Fruit fly (Drosophila melanogaster) whole organism, embryonic: ENCODE data around the gene ab.
A peak's percentile ranks its signal among the peaks of the same experiment; 100 is the strongest.

Source experiments
- Aef1 ChIP-seq: fragments of 200-800 bp; sonication (Bioruptor generic); IDR thresholded peaks from 3 replicates; pipeline ENCODE4 v1.3.6; 2022; ENCODE audit warnings: missing biosample characterization, missing genetic modification characterization
- B-H1 ChIP-seq: fragments of 200-800 bp; sonication (Bioruptor generic); IDR thresholded peaks from 3 replicates; pipeline ENCODE4 v1.3.6; 2022; ENCODE audit warnings: missing biosample characterization, missing genetic modification characterization
- Blimp-1 ChIP-seq: fragments of 200-800 bp; sonication (Bioruptor generic); optimal IDR thresholded peaks from 3 replicates; lab custom pipeline; 2018; ENCODE audit warnings: missing biosample characterization, missing genetic modification characterization, mild to moderate bottlenecking, moderate library complexity, missing genetic modification reagents
- CG11093 ChIP-seq: fragments of 200-800 bp; sonication (Bioruptor generic); IDR thresholded peaks from 3 replicates; pipeline ENCODE4 v1.3.6; 2022; ENCODE audit warnings: missing biosample characterization, missing genetic modification characterization
- CG11504 ChIP-seq: fragments of 200-800 bp; sonication (Bioruptor generic); optimal IDR thresholded peaks from 3 replicates; lab custom pipeline; 2019; ENCODE audit warnings: missing biosample characterization, mild to moderate bottlenecking, missing genetic modification characterization, moderate library complexity
- CG11560 ChIP-seq: fragments of 200-800 bp; sonication (Bioruptor generic); IDR thresholded peaks from 3 replicates; pipeline ENCODE4 v1.3.6; 2022; ENCODE audit warnings: missing biosample characterization, missing genetic modification characterization
- CG12155 ChIP-seq: fragments of 200-800 bp; sonication (Bioruptor generic); optimal IDR thresholded peaks from 3 replicates; lab custom pipeline; 2016; ENCODE audit warnings: missing biosample characterization, missing genetic modification characterization
- CG12744 ChIP-seq: fragments of 200-800 bp; sonication (Bioruptor generic); optimal IDR thresholded peaks from 2 replicates; lab custom pipeline; 2016; ENCODE audit warnings: missing biosample characterization, missing genetic modification characterization
- CG14441 ChIP-seq: fragments of 200-800 bp; sonication (Bioruptor generic); IDR thresholded peaks from 2 replicates; pipeline ENCODE4 v1.3.6; 2022; ENCODE audit warnings: missing biosample characterization, missing genetic modification characterization
- CG15011 ChIP-seq: fragments of 200-800 bp; sonication (Bioruptor generic); optimal IDR thresholded peaks from 3 replicates; lab custom pipeline; 2018; ENCODE audit warnings: missing biosample characterization, mild to moderate bottlenecking, missing genetic modification characterization
- CG17612 ChIP-seq: fragments of 200-800 bp; sonication (Bioruptor generic); IDR thresholded peaks from 2 replicates; pipeline ENCODE4 v1.3.6; 2022; ENCODE audit warnings: missing biosample characterization, missing genetic modification characterization
- CG2129 ChIP-seq: fragments of 200-800 bp; sonication (Bioruptor generic); IDR thresholded peaks from 2 replicates; pipeline ENCODE4 v1.3.6; 2022; ENCODE audit warnings: missing biosample characterization, missing genetic modification characterization; ENCODE audit not compliant: partially characterized antibody
- CG3065 ChIP-seq: fragments of 200-800 bp; sonication (Bioruptor generic); optimal IDR thresholded peaks from 2 replicates; lab custom pipeline; 2016; ENCODE audit warnings: missing biosample characterization, missing genetic modification characterization
- CG32772 ChIP-seq: fragments of 200-800 bp; sonication (Bioruptor generic); IDR thresholded peaks from 2 replicates; pipeline ENCODE4 v1.3.6; 2022; ENCODE audit warnings: missing biosample characterization, missing genetic modification characterization
- CG43689 ChIP-seq: fragments of 200-800 bp; sonication (Bioruptor generic); IDR thresholded peaks from 2 replicates; pipeline ENCODE4 v1.3.6; 2022; ENCODE audit warnings: missing biosample characterization, missing genetic modification characterization
- CG5953 ChIP-seq: fragments of 200-800 bp; sonication (Bioruptor generic); IDR thresholded peaks from 2 replicates; pipeline ENCODE4 v1.3.6; 2022; ENCODE audit warnings: missing biosample characterization, missing genetic modification characterization
- CG8281 ChIP-seq: fragments of 200-800 bp; sonication (Bioruptor generic); optimal IDR thresholded peaks from 2 replicates; lab custom pipeline; 2018; ENCODE audit warnings: missing biosample characterization, mild to moderate bottlenecking, missing genetic modification characterization, moderate library complexity
- CG8478 ChIP-seq: fragments of >200 bp; optimal IDR thresholded peaks from 2 replicates; lab custom pipeline; 2018
- CG8765 ChIP-seq: fragments of 200-800 bp; sonication (Bioruptor generic); IDR thresholded peaks from 2 replicates; pipeline ENCODE4 v1.3.6; 2022; ENCODE audit warnings: missing biosample characterization, missing genetic modification characterization
- CG8944 ChIP-seq: fragments of 200-800 bp; sonication (Bioruptor generic); optimal IDR thresholded peaks from 3 replicates; lab custom pipeline; 2016; ENCODE audit warnings: missing biosample characterization, missing genetic modification characterization
- D19A ChIP-seq: fragments of 200-800 bp; optimal IDR thresholded peaks from 3 replicates; lab custom pipeline; 2019; ENCODE audit warnings: missing biosample characterization, mild to moderate bottlenecking, missing genetic modification characterization, moderate library complexity
- Drgx ChIP-seq: fragments of 200-800 bp; sonication (Bioruptor generic); IDR thresholded peaks from 2 replicates; pipeline ENCODE4 v1.3.6; 2022; ENCODE audit warnings: missing biosample characterization, missing genetic modification characterization
- ERR ChIP-seq: fragments of 200-800 bp; sonication (Bioruptor generic); optimal IDR thresholded peaks from 2 replicates; lab custom pipeline; 2016; ENCODE audit warnings: missing biosample characterization, missing genetic modification characterization
- HHEX ChIP-seq: fragments of 200-800 bp; sonication (Bioruptor generic); optimal IDR thresholded peaks from 3 replicates; lab custom pipeline; 2017; ENCODE audit warnings: missing biosample characterization, mild to moderate bottlenecking, missing genetic modification characterization, missing genetic modification reagents
- HLH4C ChIP-seq: fragments of 200-800 bp; sonication (Bioruptor generic); IDR thresholded peaks from 3 replicates; pipeline ENCODE4 v1.3.6; 2022; ENCODE audit warnings: missing biosample characterization, missing genetic modification characterization; ENCODE audit not compliant: partially characterized antibody
- HmgZ ChIP-seq: fragments of 200-800 bp; sonication (Bioruptor generic); optimal IDR thresholded peaks from 2 replicates; lab custom pipeline; 2018; ENCODE audit warnings: missing biosample characterization, mild to moderate bottlenecking, missing genetic modification characterization
- Meics ChIP-seq: fragments of 200-800 bp; sonication (Bioruptor generic); optimal IDR thresholded peaks from 2 replicates; lab custom pipeline; 2017; ENCODE audit warnings: missing biosample characterization, mild to moderate bottlenecking, missing genetic modification characterization
- NK7.1 ChIP-seq: fragments of 200-800 bp; sonication (Bioruptor generic); optimal IDR thresholded peaks from 3 replicates; lab custom pipeline; 2016; ENCODE audit warnings: missing biosample characterization, missing genetic modification characterization
- Rfx ChIP-seq: fragments of 200-800 bp; sonication (Bioruptor generic); IDR thresholded peaks from 2 replicates; pipeline ENCODE4 v1.3.6; 2022; ENCODE audit warnings: missing biosample characterization, missing genetic modification characterization
- Xbp1 ChIP-seq: fragments of 200-800 bp; sonication (Bioruptor generic); optimal IDR thresholded peaks from 3 replicates; lab custom pipeline; 2016; ENCODE audit warnings: missing biosample characterization, mild to moderate bottlenecking, missing genetic modification characterization
- al ChIP-seq: fragments of 200-800 bp; sonication (Bioruptor generic); IDR thresholded peaks from 2 replicates; pipeline ENCODE4 v1.3.6; 2022; ENCODE audit warnings: missing biosample characterization, missing genetic modification characterization
- ara ChIP-seq: fragments of 200-800 bp; sonication (Bioruptor generic); IDR thresholded peaks from 2 replicates; pipeline ENCODE4 v1.3.6; 2022; ENCODE audit warnings: missing biosample characterization, missing genetic modification characterization
- ash1 ChIP-seq: fragments of 200-800 bp; sonication (Bioruptor generic); optimal IDR thresholded peaks from 2 replicates; lab custom pipeline; 2018; ENCODE audit warnings: missing biosample characterization, mild to moderate bottlenecking, missing genetic modification characterization
- crol ChIP-seq: fragments of 200-800 bp; sonication (Bioruptor generic); IDR thresholded peaks from 2 replicates; pipeline ENCODE4 v1.3.6; 2022; ENCODE audit warnings: missing biosample characterization, missing genetic modification characterization
- da ChIP-seq: fragments of 200-800 bp; sonication (Bioruptor generic); optimal IDR thresholded peaks from 2 replicates; lab custom pipeline; 2016; ENCODE audit warnings: missing biosample characterization, missing genetic modification characterization
- dmrt11E ChIP-seq: fragments of 200-800 bp; sonication (Bioruptor generic); optimal IDR thresholded peaks from 3 replicates; lab custom pipeline; 2018; ENCODE audit warnings: missing biosample characterization, mild to moderate bottlenecking, missing genetic modification characterization, moderate library complexity
- fu2 ChIP-seq: fragments of 200-800 bp; sonication (Bioruptor generic); optimal IDR thresholded peaks from 2 replicates; lab custom pipeline; 2016; ENCODE audit warnings: missing biosample characterization, missing genetic modification characterization
- gt ChIP-seq: fragments of 200-800 bp; sonication (Bioruptor generic); IDR thresholded peaks from 2 replicates; pipeline ENCODE4 v1.3.6; 2022; ENCODE audit warnings: missing biosample characterization, missing genetic modification characterization
- h ChIP-seq: fragments of >200 bp; optimal IDR thresholded peaks from 2 replicates; lab custom pipeline; 2017
- hkb ChIP-seq, 2 experiments: fragments of 200-800 bp in 1 of 2; fragments of >200 bp in 1 of 2; sonication (Bioruptor generic) in 1 of 2; IDR thresholded peaks in 1 of 2; optimal IDR thresholded peaks in 1 of 2; 2 replicates each; pipeline versions ENCODE4 v1.3.6 to Lab custom; 2017 to 2022; ENCODE audit warnings: missing biosample characterization in 1 of 2, missing genetic modification characterization in 1 of 2
- klu ChIP-seq: fragments of 200-800 bp; sonication (Bioruptor generic); IDR thresholded peaks from 2 replicates; pipeline ENCODE4 v1.3.6; 2022; ENCODE audit warnings: missing biosample characterization, missing genetic modification characterization
- nmo ChIP-seq: fragments of 200-800 bp; sonication (Bioruptor generic); optimal IDR thresholded peaks from 2 replicates; lab custom pipeline; 2018; ENCODE audit warnings: missing biosample characterization, mild to moderate bottlenecking, missing genetic modification characterization, moderate library complexity
- peb ChIP-seq: fragments of 200-800 bp; sonication (Bioruptor generic); IDR thresholded peaks from 2 replicates; pipeline ENCODE4 v1.3.6; 2022; ENCODE audit warnings: missing biosample characterization, missing genetic modification characterization
- pho ChIP-seq: fragments of 200-800 bp; sonication (Bioruptor generic); optimal IDR thresholded peaks from 2 replicates; lab custom pipeline; 2016; ENCODE audit warnings: missing biosample characterization, missing genetic modification characterization
- psq ChIP-seq: fragments of 200-800 bp; sonication (Bioruptor generic); optimal IDR thresholded peaks from 2 replicates; lab custom pipeline; 2017; ENCODE audit warnings: missing biosample characterization, missing genetic modification characterization
- pzg ChIP-seq: fragments of 200-800 bp; sonication (Bioruptor generic); optimal IDR thresholded peaks from 3 replicates; lab custom pipeline; 2018; ENCODE audit warnings: missing biosample characterization, mild to moderate bottlenecking, missing genetic modification characterization, moderate library complexity
- sd ChIP-seq: fragments of 200-800 bp; sonication (Bioruptor generic); optimal IDR thresholded peaks from 3 replicates; lab custom pipeline; 2018; ENCODE audit warnings: missing biosample characterization, mild to moderate bottlenecking, missing genetic modification characterization, moderate library complexity
- slou ChIP-seq: fragments of 200-800 bp; sonication (Bioruptor generic); optimal IDR thresholded peaks from 3 replicates; lab custom pipeline; 2016; ENCODE audit warnings: missing biosample characterization, missing genetic modification characterization
- tup ChIP-seq: fragments of 200-800 bp; sonication (Bioruptor generic); optimal IDR thresholded peaks from 2 replicates; lab custom pipeline; 2016; ENCODE audit warnings: missing biosample characterization, mild to moderate bottlenecking, missing genetic modification characterization, moderate library complexity
- unpg ChIP-seq: fragments of 200-800 bp; sonication (Bioruptor generic); optimal IDR thresholded peaks from 3 replicates; lab custom pipeline; 2018; ENCODE audit warnings: missing biosample characterization, mild to moderate bottlenecking, missing genetic modification characterization, moderate library complexity
- wdn ChIP-seq: fragments of 200-800 bp; sonication (Bioruptor generic); IDR thresholded peaks from 2 replicates; pipeline ENCODE4 v1.3.6; 2022; ENCODE audit warnings: missing biosample characterization, missing genetic modification characterization
- yki ChIP-seq: fragments of >200 bp; optimal IDR thresholded peaks from 3 replicates; lab custom pipeline; 2018

Gene ab

DNA sequence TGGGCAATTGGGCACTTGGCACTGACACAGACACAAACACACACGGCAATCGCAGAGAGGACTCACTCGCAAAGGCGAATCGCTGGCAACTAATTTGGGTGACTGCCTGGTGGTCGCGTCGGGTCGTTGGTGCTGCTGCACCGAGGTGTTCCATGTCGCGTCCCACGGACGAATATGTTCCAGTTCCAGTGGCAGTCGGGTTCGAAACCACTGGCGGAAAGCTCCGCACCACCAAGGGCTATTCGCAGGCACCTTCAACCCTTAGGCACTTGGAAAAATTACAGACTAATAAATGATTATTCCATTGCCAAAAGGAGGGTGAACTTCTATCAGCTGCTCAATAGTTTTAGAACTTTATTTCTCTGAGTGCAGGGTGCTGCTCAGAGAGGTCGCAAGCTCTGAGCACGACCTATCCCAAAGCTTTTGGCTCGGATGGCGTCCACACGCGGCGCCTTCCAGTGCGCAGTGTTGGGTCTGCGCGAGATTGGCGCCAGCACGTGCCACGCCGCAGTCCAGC lies 6.9 kb upstream of the ab start, which contains the start of gene Ca-beta (continued):
- TF ChIP-seq dmrt11E (tag; lab: Kevin White, UChicago) (no peak), D19A (tag; lab: Kevin White, UChicago) (no peak), CG15011 (peak; percentile 15), peb (GFP tag; lab: Robert Waterston, UW) (no peak), HLH4C (GFP tag; lab: Robert Waterston, UW) (no peak), NK7.1 (GFP tag; lab: Kevin White, UChicago) (no peak), wdn (peak; percentile 19; the same call in 1 of the 2 replicates), CG32772 (peak; percentile 37; the same call in 1 of the 2 replicates), gt (GFP tag; lab: Robert Waterston, UW) (no peak), CG43689 (no peak), da (no peak), psq (no peak), yki (lab: Kevin White, UChicago) (no peak), CG8944 (GFP tag; lab: Kevin White, UChicago) (no peak), CG8765 (GFP tag; lab: Robert Waterston, UW) (no peak; the same call in 1 of the 2 replicates), slou (GFP tag; lab: Kevin White, UChicago) (no peak), tup (GFP tag; lab: Kevin White, UChicago) (peak; percentile 10), CG12744 (GFP tag; lab: Kevin White, UChicago) (no peak), sd (tag; lab: Kevin White, UChicago) (no peak), hkb (optimal IDR thresholded peaks at IDR 0.05; lab: Kevin White, UChicago) (no peak), hkb (GFP tag; IDR thresholded peaks at IDR 0.05; lab: Robert Waterston, UW) (no peak; the same call in 1 of the 2 replicates), CG11504 (tag; lab: Kevin White, UChicago) (peak; percentile 60), Rfx (GFP tag; lab: Robert Waterston, UW) (peak; percentile 79), CG5953 (no peak), Meics (GFP tag; lab: Kevin White, UChicago) (peak; percentile 75), CG8478 (lab: Kevin White, UChicago) (no peak), pho (GFP tag; lab: Kevin White, UChicago) (peak; percentile 42), CG2129 (GFP tag; lab: Robert Waterston, UW) (no peak), CG12155 (GFP tag; lab: Kevin White, UChicago) (no peak), CG17612 (GFP tag; lab: Robert Waterston, UW) (no peak), B-H1 (no peak), Xbp1 (GFP tag; lab: Kevin White, UChicago) (no peak), Drgx (GFP tag; lab: Robert Waterston, UW) (0 out of 2 replicates have a peak, but pooled peaks have one; percentile 30), HHEX (GFP tag; lab: Kevin White, UChicago) (peak; percentile 40), CG11093 (0 out of 3 replicates have a peak, but pooled peaks have one; percentile 40), al (GFP tag; lab: Robert Waterston, UW) (no peak), ash1 (GFP tag; lab: Kevin White, UChicago) (no peak), ara (GFP tag; lab: Robert Waterston, UW) (no peak), HmgZ (tag; lab: Kevin White, UChicago) (no peak), crol (no peak), fu2 (GFP tag; lab: Kevin White, UChicago) (no peak), klu (GFP tag; lab: Robert Waterston, UW) (no peak), Blimp-1 (no peak), CG8281 (tag; lab: Kevin White, UChicago) (no peak), CG3065 (GFP tag; lab: Kevin White, UChicago) (no peak), pzg (GFP tag; lab: Kevin White, UChicago) (peak; percentile 26), CG11560 (no peak; the same call in 2 of the 3 replicates), Aef1 (GFP tag; lab: Robert Waterston, UW) (peak; percentile 42; the same call in 1 of the 3 replicates), unpg (GFP tag; lab: Kevin White, UChicago) (peak; percentile 4), h (no peak), CG14441 (peak; percentile 61), nmo (GFP tag; lab: Kevin White, UChicago) (no peak), ERR (GFP tag; lab: Kevin White, UChicago) (no peak)
